Worm (Caenorhabditis elegans): ENCODE data around the gene Y71H2AR.2.
A peak's percentile ranks its signal among the peaks of the same experiment; 100 is the strongest.

Gene Y71H2AR.2

ce11 chrIII:2858334-2858733, 17.6 kb upstream of the Y71H2AR.2 start:
- TF ChIP-seq egrh-3 (GFP tag; IDR thresholded peaks at IDR 0.05) (no peak), B0019.2 (GFP tag; conservative IDR thresholded peaks at IDR 0.05) (peak; percentile 63; the same call in 1 of the 2 replicates), snpc-1.3 (tag; optimal IDR thresholded peaks at IDR 0.05; ENCODE audit: insufficient read depth) (peak; percentile 16), xnd-1 (tag; optimal IDR thresholded peaks at IDR 0.05) (peak; percentile 84), efl-1 (GFP tag; optimal IDR thresholded peaks at IDR 0.05) (peak; percentile 94), attf-3 (GFP tag; conservative IDR thresholded peaks at IDR 0.05) (no peak), ztf-22 (GFP tag; optimal IDR thresholded peaks at IDR 0.05) (no peak), snpc-3.4 (tag; optimal IDR thresholded peaks at IDR 0.05) (peak; percentile 36), ama-1 (optimal IDR thresholded peaks at IDR 0.05) (no peak), ama-1 (GFP tag; optimal IDR thresholded peaks at IDR 0.05) (no peak), F33H1.4 (GFP tag; IDR thresholded peaks at IDR 0.05) (peak; percentile 78), unc-130 (GFP tag; optimal IDR thresholded peaks at IDR 0.05) (peak; percentile 33), tbp1 (GFP tag; optimal IDR thresholded peaks at IDR 0.05) (peak; percentile 20), rcor-1 (GFP tag; IDR thresholded peaks at IDR 0.05) (peak; percentile 47), F49E8.2 (tag; optimal IDR thresholded peaks at IDR 0.05; ENCODE audit: insufficient read depth) (no peak), mcd-1 (GFP tag; IDR thresholded peaks at IDR 0.05) (peak; percentile 37; the same call in 1 of the 2 replicates), lin-54 (GFP tag; optimal IDR thresholded peaks at IDR 0.05) (peak; percentile 80), F55B11.4 (tag; optimal IDR thresholded peaks at IDR 0.05; ENCODE audit: borderline replicate concordance, insufficient read depth) (no peak), ztf-6 (GFP tag; IDR thresholded peaks at IDR 0.05) (no peak), nfya-2 (GFP tag; IDR thresholded peaks at IDR 0.05) (no peak), ceh-79 (tag; optimal IDR thresholded peaks at IDR 0.05) (no peak), madf-3 (GFP tag; IDR thresholded peaks at IDR 0.05) (no peak), nhr-120 (GFP tag; IDR thresholded peaks at IDR 0.05) (no peak), ztf-28 (GFP tag; IDR thresholded peaks at IDR 0.05) (no peak), hsf-1 (GFP tag; IDR thresholded peaks at IDR 0.05) (peak; percentile 72), madf-6 (GFP tag; IDR thresholded peaks at IDR 0.05) (peak; percentile 95), lir-1 (GFP tag; conservative IDR thresholded peaks at IDR 0.05) (0 out of 2 replicates have a peak, but pooled peaks have one; percentile 21), Y53G8AR.9 (GFP tag; conservative IDR thresholded peaks at IDR 0.05) (0 out of 2 replicates have a peak, but pooled peaks have one; percentile 21), sea-2 (GFP tag; IDR thresholded peaks at IDR 0.05) (no peak), ceh-91 (GFP tag; IDR thresholded peaks at IDR 0.05) (peak; percentile 83), him-1 (tag; optimal IDR thresholded peaks at IDR 0.05) (peak; percentile 61), B0261.1 (tag; optimal IDR thresholded peaks at IDR 0.05) (no peak), tlf-1 (GFP tag; optimal IDR thresholded peaks at IDR 0.05) (peak; percentile 23), dpff-1 (tag; optimal IDR thresholded peaks at IDR 0.05) (no peak), nfyb-1 (GFP tag; IDR thresholded peaks at IDR 0.05) (0 out of 2 replicates have a peak, but pooled peaks have one; percentile 32), egl-44 (GFP tag; IDR thresholded peaks at IDR 0.05) (no peak), lsl-1 (GFP tag; optimal IDR thresholded peaks at IDR 0.05) (peak; percentile 94), sdz-38 (tag; optimal IDR thresholded peaks at IDR 0.05) (no peak), madf-8 (GFP tag; conservative IDR thresholded peaks at IDR 0.05) (peak; percentile 89), hmg-1.2 (GFP tag; IDR thresholded peaks at IDR 0.05) (peak; percentile 54; the same call in 1 of the 2 replicates), nhr-179 (tag; optimal IDR thresholded peaks at IDR 0.05) (no peak), dpl-1 (GFP tag; optimal IDR thresholded peaks at IDR 0.05) (peak; percentile 80), D2030.7 (GFP tag; IDR thresholded peaks at IDR 0.05) (peak; percentile 83)
